Worm (Caenorhabditis elegans) whole organism, L2 larva: Measurements from ENCODE around the gene C04G2.10.

Source experiments
- C34F6.9 ChIP-seq: fragments of 150-350 bp; optimal IDR thresholded peaks from 2 replicates; lab custom pipeline; 2014; ENCODE audit warnings: missing biosample characterization, missing genetic modification characterization
- F13H6.1 ChIP-seq: sonication (generic microtip); optimal IDR thresholded peaks from 2 replicates; lab custom pipeline; 2016; ENCODE audit warnings: missing genetic modification characterization, missing compliant biosample characterization
- R02D3.7 ChIP-seq: fragments of 150-350 bp; optimal IDR thresholded peaks from 2 replicates; lab custom pipeline; 2014; ENCODE audit warnings: missing biosample characterization, missing genetic modification characterization
- ZK546.5 ChIP-seq: sonication (generic microtip); optimal IDR thresholded peaks from 2 replicates; lab custom pipeline; 2017; ENCODE audit warnings: missing biosample characterization, missing genetic modification characterization
- aly-2 ChIP-seq: fragments of 150-350 bp; optimal IDR thresholded peaks from 2 replicates; lab custom pipeline; 2014; ENCODE audit warnings: missing biosample characterization, missing genetic modification characterization
- ceh-16 ChIP-seq: fragments of 150-350 bp; optimal IDR thresholded peaks from 2 replicates; lab custom pipeline; 2014; ENCODE audit warnings: missing biosample characterization, missing genetic modification characterization
- crh-2 ChIP-seq: sonication (generic microtip); optimal IDR thresholded peaks from 2 replicates; lab custom pipeline; 2017; ENCODE audit warnings: missing biosample characterization, missing genetic modification characterization
- egl-27 ChIP-seq: sonication (generic microtip); optimal IDR thresholded peaks from 3 replicates; lab custom pipeline; 2017; ENCODE audit warnings: missing biosample characterization, missing genetic modification reagents, missing genetic modification characterization
- elt-1 ChIP-seq: fragments of 150-350 bp; optimal IDR thresholded peaks from 2 replicates; lab custom pipeline; 2014; ENCODE audit warnings: missing biosample characterization, missing genetic modification characterization
- fos-1 ChIP-seq: fragments of 150-350 bp; optimal IDR thresholded peaks from 2 replicates; lab custom pipeline; 2014; ENCODE audit warnings: missing biosample characterization, missing genetic modification characterization
- lin-11 ChIP-seq: fragments of 150-350 bp; sonication (generic microtip); optimal IDR thresholded peaks from 2 replicates; lab custom pipeline; 2014; ENCODE audit warnings: missing biosample characterization, missing genetic modification characterization, inconsistent platforms, mixed read lengths
- lin-39 ChIP-seq: fragments of 150-350 bp; optimal IDR thresholded peaks from 2 replicates; lab custom pipeline; 2014; ENCODE audit warnings: missing biosample characterization, missing genetic modification reagents, missing genetic modification characterization
- lsy-2 ChIP-seq, 2 experiments: fragments of 150-350 bp in 1 of 2; sonication (generic microtip) in 1 of 2; optimal IDR thresholded peaks; 2 replicates each; lab custom pipeline; 2014 to 2017; ENCODE audit warnings: missing biosample characterization in 2 of 2, missing genetic modification characterization in 2 of 2
- mbf-1 ChIP-seq: sonication (generic microtip); optimal IDR thresholded peaks from 2 replicates; lab custom pipeline; 2017; ENCODE audit warnings: missing biosample characterization, missing genetic modification characterization
- nhr-11 ChIP-seq: fragments of 150-350 bp; optimal IDR thresholded peaks from 2 replicates; lab custom pipeline; 2014; ENCODE audit warnings: missing biosample characterization, missing genetic modification characterization
- nhr-12 ChIP-seq: fragments of 150-350 bp; optimal IDR thresholded peaks from 2 replicates; lab custom pipeline; 2014; ENCODE audit warnings: missing biosample characterization, missing genetic modification characterization
- nhr-23 ChIP-seq: fragments of 150-350 bp; optimal IDR thresholded peaks from 2 replicates; lab custom pipeline; 2014; ENCODE audit warnings: missing biosample characterization, missing genetic modification reagents, missing genetic modification characterization
- nhr-237 ChIP-seq: fragments of 150-350 bp; optimal IDR thresholded peaks from 2 replicates; lab custom pipeline; 2014; ENCODE audit warnings: missing biosample characterization, missing genetic modification characterization
- nhr-25 ChIP-seq: fragments of 150-350 bp; sonication (generic microtip); optimal IDR thresholded peaks from 3 replicates; lab custom pipeline; 2014; ENCODE audit warnings: missing biosample characterization, missing genetic modification characterization
- nhr-6 ChIP-seq: fragments of 150-350 bp; optimal IDR thresholded peaks from 2 replicates; lab custom pipeline; 2014; ENCODE audit warnings: missing biosample characterization, missing genetic modification characterization
- nhr-77 ChIP-seq: fragments of 150-350 bp; optimal IDR thresholded peaks from 2 replicates; lab custom pipeline; 2014; ENCODE audit warnings: missing biosample characterization, missing genetic modification characterization
- peb-1 ChIP-seq: fragments of 150-350 bp; optimal IDR thresholded peaks from 2 replicates; lab custom pipeline; 2014; ENCODE audit warnings: missing biosample characterization, missing genetic modification characterization
- sem-4 ChIP-seq: fragments of 150-350 bp; optimal IDR thresholded peaks from 2 replicates; lab custom pipeline; 2014; ENCODE audit warnings: missing biosample characterization, missing genetic modification reagents, missing genetic modification characterization
- skn-1 ChIP-seq: sonication (generic microtip); optimal IDR thresholded peaks from 2 replicates; lab custom pipeline; 2017; ENCODE audit warnings: missing biosample characterization, missing genetic modification characterization
- sma-9 ChIP-seq, 2 experiments: fragments of 150-350 bp in 1 of 2; sonication (generic microtip) in 1 of 2; optimal IDR thresholded peaks; 2 replicates each; lab custom pipeline; 2014 to 2016; ENCODE audit warnings: missing genetic modification characterization in 2 of 2, mild to moderate bottlenecking in 1 of 2, missing biosample characterization in 1 of 2, missing compliant biosample characterization in 1 of 2, missing genetic modification reagents in 1 of 2, moderate library complexity in 1 of 2
- unc-39 ChIP-seq: fragments of 150-350 bp; optimal IDR thresholded peaks from 2 replicates; lab custom pipeline; 2014; ENCODE audit warnings: missing biosample characterization, missing genetic modification characterization
- unc-55 ChIP-seq: fragments of 150-350 bp; sonication (generic microtip); optimal IDR thresholded peaks from 3 replicates; lab custom pipeline; 2014; ENCODE audit warnings: missing biosample characterization, missing genetic modification reagents, missing genetic modification characterization
- zag-1 ChIP-seq: fragments of 150-350 bp; optimal IDR thresholded peaks from 2 replicates; lab custom pipeline; 2014; ENCODE audit warnings: missing biosample characterization, missing genetic modification characterization
- ztf-1 ChIP-seq: fragments of 200-800 bp; sonication (Bioruptor generic); conservative IDR thresholded peaks from 2 replicates; pipeline ENCODE4 v1.3.6; 2022; ENCODE audit warnings: missing genetic modification characterization, missing compliant biosample characterization
- ztf-11 ChIP-seq: sonication (generic microtip); optimal IDR thresholded peaks from 2 replicates; lab custom pipeline; 2017; ENCODE audit warnings: missing biosample characterization, missing genetic modification characterization
- ztf-4 ChIP-seq: fragments of 150-350 bp; optimal IDR thresholded peaks from 2 replicates; lab custom pipeline; 2014; ENCODE audit warnings: missing biosample characterization, missing genetic modification characterization

Gene C04G2.10

DNA sequence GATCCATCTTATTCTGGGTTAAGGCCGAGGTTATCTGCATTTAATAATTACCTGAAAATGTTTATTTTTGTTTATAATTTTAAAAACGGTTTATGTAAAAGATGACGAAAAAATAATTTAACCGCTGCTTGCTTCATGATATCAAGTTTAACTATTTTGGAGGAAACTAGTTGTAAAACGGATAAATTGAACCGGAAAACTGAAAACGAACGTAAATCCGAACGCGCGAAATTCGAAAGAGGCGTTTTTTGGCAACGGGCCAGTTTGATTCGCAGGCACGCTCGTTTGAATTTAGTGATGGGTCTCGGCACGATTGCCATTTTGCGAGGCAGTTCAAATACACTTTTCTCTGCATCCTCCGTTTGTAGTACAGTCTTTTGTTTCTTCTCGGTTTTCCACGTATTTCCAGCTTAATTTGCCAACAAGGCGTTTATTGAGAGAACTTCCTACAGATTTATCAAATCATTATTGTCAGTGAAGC is 13.7 kb downstream of the C04G2.10 start, which contains the start of the genes gtbp-1 and K08F4.3 (continued):
- peak; percentile 94 for TF ChIP-seq crh-2 (tag; lab: Kevin White, UChicago)
- no peak for TF ChIP-seq mbf-1 (tag; lab: Kevin White, UChicago)
- peak; percentile 84 for TF ChIP-seq lin-11 (tag; lab: Kevin White, UChicago)
- peak; percentile 39 for TF ChIP-seq sma-9 (GFP tag; optimal IDR thresholded peaks at IDR 0.05; lab: Kevin White, UChicago)
- TF ChIP-seq sma-9 (tag; optimal IDR thresholded peaks at IDR 0.05; lab: Kevin White, UChicago) = no peak
- no peak for TF ChIP-seq nhr-23
- peak; percentile 20 for TF ChIP-seq zag-1 (tag; lab: Kevin White, UChicago)
- peak; percentile 80 for TF ChIP-seq ZK546.5 (tag; lab: Kevin White, UChicago)
- TF ChIP-seq nhr-237 (tag; lab: Kevin White, UChicago) = no peak
- TF ChIP-seq nhr-6 (tag; lab: Kevin White, UChicago) = no peak
- TF ChIP-seq egl-27 (tag; lab: Kevin White, UChicago) = no peak
- peak; percentile 22 for TF ChIP-seq sem-4

DNA sequence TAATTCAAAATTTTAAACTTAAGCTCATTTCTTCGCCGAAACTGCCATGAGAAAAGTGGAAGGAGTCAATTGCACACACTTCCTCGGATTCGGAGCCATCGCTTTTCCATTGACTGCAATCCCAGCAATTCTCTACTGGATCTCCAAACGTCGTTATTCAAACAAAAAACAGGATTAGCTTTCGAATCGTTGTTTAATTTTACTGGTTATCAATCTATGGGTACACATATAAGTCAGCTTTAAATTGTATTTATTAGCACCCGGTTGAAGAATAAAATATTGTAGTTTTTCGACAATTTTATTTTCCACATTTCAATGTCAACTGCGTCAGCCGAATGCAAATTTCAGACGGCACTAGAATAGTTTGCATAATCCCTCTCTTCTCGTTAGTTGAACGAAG is 14.7 kb downstream of the C04G2.10 start, which contains the start of gene glt-3:
TSS of gene glt-3 (plus strand) at position 301 of the 400 bp plus-strand sequence.
- TF ChIP-seq nhr-237 (tag; lab: Kevin White, UChicago) = no peak
- TF ChIP-seq unc-55 (GFP tag; lab: Kevin White, UChicago) = no peak
- no peak for TF ChIP-seq C34F6.9 (tag; lab: Kevin White, UChicago)
- TF ChIP-seq elt-1 (tag; lab: Kevin White, UChicago) = no peak
- no peak for TF ChIP-seq unc-39 (tag; lab: Kevin White, UChicago)
- TF ChIP-seq, all 48 proteins: peak for 0

DNA sequence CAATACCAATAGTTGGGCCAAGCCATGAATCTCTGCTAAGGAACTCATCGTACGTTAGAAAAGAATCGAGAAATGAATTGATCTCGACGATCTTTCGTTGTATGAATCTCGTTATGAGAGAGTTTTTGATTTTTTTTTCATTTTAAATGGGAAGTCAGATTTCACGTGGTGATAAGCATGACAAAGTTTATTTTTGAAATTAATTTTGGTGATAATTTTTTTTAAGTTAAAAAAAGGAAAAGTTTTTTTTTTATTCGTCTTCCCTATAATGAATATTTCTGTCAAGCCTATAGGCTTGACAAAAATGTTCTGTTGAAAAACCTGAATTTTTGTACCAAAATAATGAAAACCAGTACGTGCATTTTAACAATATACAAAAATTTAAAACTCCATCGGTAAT is 20.6 kb downstream of the C04G2.10 start, which contains the start of gene K08F4.5:
TSS of gene K08F4.5 (minus strand) at position 101 of the 400 bp plus-strand sequence.
- TF ChIP-seq C34F6.9 (tag; lab: Kevin White, UChicago) = no peak
- TF ChIP-seq sem-4 = no peak
- no peak for TF ChIP-seq ztf-1 (GFP tag; lab: Robert Waterston, UW)
- TF ChIP-seq ceh-16 (tag; lab: Kevin White, UChicago) = no peak
- no peak for TF ChIP-seq ztf-11 (tag; lab: Kevin White, UChicago)
- TF ChIP-seq, all 48 proteins: peak for 0

DNA sequence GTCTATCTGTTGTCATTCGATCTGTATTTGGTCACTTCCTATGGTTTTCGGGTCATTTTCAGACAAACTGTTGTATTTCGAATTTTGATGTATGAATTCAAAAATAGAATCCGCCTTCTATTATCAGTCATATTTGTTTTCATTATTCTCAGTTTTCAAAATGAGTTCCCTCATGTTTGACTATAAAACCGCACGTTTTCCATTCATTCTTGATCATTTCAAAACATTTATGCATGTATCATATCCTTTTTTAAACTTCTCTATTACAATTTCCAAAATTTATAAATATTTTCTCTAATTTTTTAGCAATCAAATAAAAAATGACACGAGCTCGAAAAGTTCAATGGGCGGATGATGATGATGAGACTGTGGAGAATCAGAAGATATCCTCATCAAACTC is 22.6 kb downstream of the C04G2.10 start, which contains the start of gene K08F4.12:
TSS of gene K08F4.12 (plus strand) at position 301 of the 400 bp plus-strand sequence.
- no peak for TF ChIP-seq ztf-4 (tag; lab: Kevin White, UChicago)
- TF ChIP-seq nhr-11 = no peak
- TF ChIP-seq lsy-2 (tag; optimal IDR thresholded peaks at IDR 0.05; lab: Kevin White, UChicago) = no peak
- TF ChIP-seq lin-11 (tag; lab: Kevin White, UChicago) = no peak

DNA sequence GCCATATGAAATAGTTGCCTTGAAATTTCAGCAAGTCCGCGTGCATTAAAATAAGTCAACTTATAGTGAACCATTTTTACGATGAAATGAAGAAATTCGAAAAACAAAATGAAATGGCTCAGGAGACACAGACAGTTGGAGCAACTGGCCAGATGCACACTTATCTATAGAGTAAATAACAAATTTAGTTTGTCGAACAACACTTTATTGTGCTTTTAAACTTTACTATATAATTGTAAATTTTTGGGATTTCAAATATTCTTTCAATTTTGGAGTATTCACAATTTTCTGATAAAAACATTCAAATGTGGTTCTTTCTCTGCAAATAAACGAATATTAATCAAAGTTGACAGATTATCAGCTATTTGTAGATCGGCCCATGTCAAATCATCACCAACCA is 24.9 kb downstream of the C04G2.10 start, which contains the start of gene gst-3:
TSS of gene gst-3 (minus strand) at position 101 of the 400 bp plus-strand sequence.
- no peak for TF ChIP-seq nhr-77 (tag; lab: Kevin White, UChicago)
- no peak for TF ChIP-seq F13H6.1 (tag; lab: Kevin White, UChicago)
- no peak for TF ChIP-seq fos-1 (tag; lab: Kevin White, UChicago)
- TF ChIP-seq peb-1 (tag; lab: Kevin White, UChicago) = no peak
- TF ChIP-seq aly-2 = no peak
- TF ChIP-seq nhr-25 = no peak
- TF ChIP-seq ceh-16 (tag; lab: Kevin White, UChicago) = no peak

DNA sequence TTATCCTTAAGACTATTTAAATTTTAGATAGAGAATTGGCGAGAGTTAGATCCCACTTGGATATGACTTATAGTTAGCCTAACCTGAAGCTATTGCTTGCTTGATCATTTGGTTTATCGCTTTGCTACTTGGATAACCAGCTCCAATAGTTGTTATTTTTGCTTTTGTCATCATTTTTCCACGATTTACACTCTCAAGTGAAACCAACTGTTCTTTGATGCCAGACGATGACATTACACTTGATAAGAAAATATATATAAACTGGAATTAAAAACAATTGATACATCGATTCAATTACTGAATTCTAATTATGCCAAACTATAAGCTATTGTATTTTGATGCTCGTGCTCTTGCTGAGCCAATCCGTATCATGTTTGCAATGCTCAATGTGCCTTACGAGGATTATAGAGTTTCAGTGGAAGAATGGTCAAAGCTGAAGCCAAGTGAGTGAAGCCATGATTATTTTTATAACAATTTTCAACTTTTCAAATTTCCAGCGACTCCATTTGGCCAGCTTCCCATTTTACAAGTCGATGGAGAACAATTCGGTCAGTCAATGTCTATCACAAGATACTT is 26.8 kb downstream of the C04G2.10 start, which contains the start of the genes gst-2, gst-4 and dhs-12:
TSS of gene gst-2 (minus strand) at position 132 of the 576 bp plus-strand sequence.
TSS of gene gst-4 (plus strand) at position 296 of the 576 bp plus-strand sequence.
TSS of gene dhs-12 (plus strand) at position 526 of the 576 bp plus-strand sequence.
- TF ChIP-seq nhr-12 (tag; lab: Kevin White, UChicago) (no peak), ZK546.5 (tag; lab: Kevin White, UChicago) (no peak), lsy-2 (tag; optimal IDR thresholded peaks at IDR 0.05; lab: Kevin White, UChicago) (no peak), nhr-23 (no peak), lin-39 (tag; lab: Kevin White, UChicago) (no peak), R02D3.7 (tag; lab: Kevin White, UChicago) (no peak), nhr-25 (no peak), skn-1 (peak; percentile 93)
